Fruit fly (Drosophila melanogaster) whole organism, embryonic: ENCODE measurements around the gene Cyp4ac2.

Experiments used
- ATbp ChIP-seq: fragments of 200-800 bp; sonication (Bioruptor generic); optimal IDR thresholded peaks from 2 replicates; lab custom pipeline; 2017; ENCODE audit warnings: missing biosample characterization, mild to moderate bottlenecking, missing genetic modification characterization, missing genetic modification reagents
- Awh ChIP-seq: fragments of 200-800 bp; sonication (Bioruptor generic); IDR thresholded peaks from 2 replicates; pipeline ENCODE4, ENCODE4 v1.3.6; 2022; ENCODE audit warnings: missing biosample characterization, missing genetic modification characterization
- CG10321 ChIP-seq: fragments of 200-800 bp; sonication (Bioruptor generic); IDR thresholded peaks from 2 replicates; pipeline ENCODE4 v1.3.6; 2022; ENCODE audit warnings: missing biosample characterization, missing genetic modification characterization
- CG11504 ChIP-seq: fragments of 200-800 bp; sonication (Bioruptor generic); optimal IDR thresholded peaks from 3 replicates; lab custom pipeline; 2019; ENCODE audit warnings: missing biosample characterization, mild to moderate bottlenecking, missing genetic modification characterization, moderate library complexity
- CG12769 ChIP-seq: fragments of 200-800 bp; sonication (Bioruptor generic); optimal IDR thresholded peaks from 2 replicates; lab custom pipeline; 2019; ENCODE audit warnings: missing biosample characterization, mild to moderate bottlenecking, missing genetic modification characterization, moderate library complexity
- CG12942 ChIP-seq: fragments of 200-800 bp; sonication (Bioruptor generic); optimal IDR thresholded peaks from 3 replicates; lab custom pipeline; 2016; ENCODE audit warnings: missing biosample characterization, missing genetic modification characterization
- CG13894 ChIP-seq: fragments of 200-800 bp; sonication (Bioruptor generic); optimal IDR thresholded peaks from 3 replicates; lab custom pipeline; 2018; ENCODE audit warnings: missing biosample characterization, mild to moderate bottlenecking, missing genetic modification characterization, moderate library complexity
- CG16779 ChIP-seq: fragments of 200-800 bp; sonication (Bioruptor generic); IDR thresholded peaks from 2 replicates; pipeline ENCODE4 v1.3.6; 2022; ENCODE audit warnings: missing biosample characterization, missing genetic modification characterization
- CG1832 ChIP-seq: fragments of 200-800 bp; sonication (Bioruptor generic); optimal IDR thresholded peaks from 2 replicates; lab custom pipeline; 2017; ENCODE audit warnings: missing biosample characterization, mild to moderate bottlenecking, missing genetic modification characterization, inconsistent platforms
- CG30431 ChIP-seq: fragments of 200-800 bp; sonication (Bioruptor generic); optimal IDR thresholded peaks from 2 replicates; lab custom pipeline; 2017; ENCODE audit warnings: missing biosample characterization, missing genetic modification characterization
- CG31365 ChIP-seq: fragments of 200-800 bp; sonication (Bioruptor generic); optimal IDR thresholded peaks from 2 replicates; lab custom pipeline; 2018; ENCODE audit warnings: missing biosample characterization, mild to moderate bottlenecking, missing genetic modification characterization
- CG3995 ChIP-seq: fragments of 200-800 bp; sonication (Bioruptor generic); optimal IDR thresholded peaks from 3 replicates; lab custom pipeline; 2016; ENCODE audit warnings: missing biosample characterization, missing genetic modification characterization
- CG4707 ChIP-seq: fragments of 200-800 bp; sonication (Bioruptor generic); optimal IDR thresholded peaks from 2 replicates; lab custom pipeline; 2018; ENCODE audit warnings: missing biosample characterization, mild to moderate bottlenecking, missing genetic modification characterization, moderate library complexity
- CG8359 ChIP-seq: fragments of 200-800 bp; sonication (Bioruptor generic); optimal IDR thresholded peaks from 2 replicates; lab custom pipeline; 2017; ENCODE audit warnings: missing biosample characterization, mild to moderate bottlenecking, missing genetic modification characterization, borderline replicate concordance
- CG9609 ChIP-seq: fragments of 200-800 bp; sonication (Bioruptor generic); optimal IDR thresholded peaks from 3 replicates; lab custom pipeline; 2016; ENCODE audit warnings: missing biosample characterization, missing genetic modification characterization
- CoRest ChIP-seq: fragments of 200-800 bp; sonication (Bioruptor generic); optimal IDR thresholded peaks from 3 replicates; lab custom pipeline; 2018; ENCODE audit warnings: missing biosample characterization, mild to moderate bottlenecking, missing genetic modification characterization, moderate library complexity
- Med ChIP-seq: fragments of 200-800 bp; sonication (Bioruptor generic); peaks from one replicate; lab custom pipeline; 2016; ENCODE audit warnings: missing biosample characterization, missing genetic modification characterization, mild to moderate bottlenecking, inconsistent platforms, moderate library complexity
- Stat92E ChIP-seq, 3 experiments: fragments of >200 bp in 2 of 3; fragments of 200-800 bp in 1 of 3; sonication (Bioruptor generic) in 1 of 3; optimal IDR thresholded peaks; 2 replicates each; lab custom pipeline; 2017 to 2019; ENCODE audit warnings: missing biosample characterization in 3 of 3, missing genetic modification characterization in 3 of 3, mild to moderate bottlenecking in 1 of 3, moderate library complexity in 1 of 3
- Vsx1 ChIP-seq: fragments of 200-800 bp; sonication (Bioruptor generic); optimal IDR thresholded peaks from 2 replicates; lab custom pipeline; 2017; ENCODE audit warnings: missing biosample characterization, mild to moderate bottlenecking, missing genetic modification characterization, missing genetic modification reagents
- abd-A ChIP-seq: fragments of 200-800 bp; sonication (Bioruptor generic); optimal IDR thresholded peaks from 3 replicates; lab custom pipeline; 2019; ENCODE audit warnings: missing biosample characterization, mild to moderate bottlenecking, missing genetic modification characterization, moderate library complexity
- chinmo ChIP-seq: fragments of 200-800 bp; sonication (Bioruptor generic); IDR thresholded peaks from 4 replicates; pipeline ENCODE4 v1.3.6; 2022; ENCODE audit warnings: missing biosample characterization, missing genetic modification characterization; ENCODE audit not compliant: partially characterized antibody
- eve ChIP-seq, 2 experiments: fragments of >200 bp; optimal IDR thresholded peaks; 2 replicates each; lab custom pipeline; 2017; ENCODE audit warnings: missing biosample characterization in 2 of 2, missing genetic modification characterization in 2 of 2
- ewg ChIP-seq: fragments of 200-800 bp; sonication (Bioruptor generic); optimal IDR thresholded peaks from 3 replicates; lab custom pipeline; 2017; ENCODE audit warnings: mild to moderate bottlenecking, missing biosample characterization, missing genetic modification reagents, missing genetic modification characterization
- grn ChIP-seq: fragments of 200-800 bp; sonication (Bioruptor generic); optimal IDR thresholded peaks from 3 replicates; lab custom pipeline; 2017; ENCODE audit warnings: missing biosample characterization, missing genetic modification characterization
- mld ChIP-seq: fragments of 200-800 bp; sonication (Bioruptor generic); IDR thresholded peaks from 3 replicates; pipeline ENCODE4 v1.3.6; 2022; ENCODE audit warnings: missing biosample characterization, missing genetic modification characterization; ENCODE audit not compliant: partially characterized antibody
- pho ChIP-seq: fragments of 200-800 bp; sonication (Bioruptor generic); optimal IDR thresholded peaks from 2 replicates; lab custom pipeline; 2016; ENCODE audit warnings: missing biosample characterization, missing genetic modification characterization
- sd ChIP-seq: fragments of 200-800 bp; sonication (Bioruptor generic); optimal IDR thresholded peaks from 3 replicates; lab custom pipeline; 2018; ENCODE audit warnings: missing biosample characterization, mild to moderate bottlenecking, missing genetic modification characterization, moderate library complexity
- sens ChIP-seq: fragments of 200-800 bp; sonication (Bioruptor generic); peaks from one replicate; lab custom pipeline; 2016; ENCODE audit warnings: missing biosample characterization, missing genetic modification characterization
- slbo ChIP-seq: fragments of 200-800 bp; sonication (Bioruptor generic); IDR thresholded peaks from 2 replicates; pipeline ENCODE4 v1.3.6; 2022; ENCODE audit warnings: missing biosample characterization, missing genetic modification characterization
- sna ChIP-seq: fragments of 200-800 bp; sonication (Bioruptor generic); IDR thresholded peaks from 2 replicates; pipeline ENCODE4 v1.3.6; 2022; ENCODE audit warnings: missing biosample characterization, missing genetic modification characterization; ENCODE audit not compliant: partially characterized antibody
- trem ChIP-seq: fragments of 200-800 bp; optimal IDR thresholded peaks from 3 replicates; lab custom pipeline; 2019; ENCODE audit warnings: missing biosample characterization, mild to moderate bottlenecking, missing genetic modification characterization, moderate library complexity
- vvl ChIP-seq: fragments of 200-800 bp; sonication (Bioruptor generic); IDR thresholded peaks from 2 replicates; pipeline ENCODE4 v1.3.6; 2022; ENCODE audit warnings: missing biosample characterization, missing genetic modification characterization

The Cyp4ac2 gene

dm6 chr2L:5228581-5229077 is 37.6 kb upstream of the Cyp4ac2 start (continued):
- TF ChIP-seq sna (GFP tag; lab: Robert Waterston, UW) (no peak), CoRest (tag; lab: Kevin White, UChicago) (peak; percentile 11), CG3995 (no peak), vvl (peak; percentile 21; the same call in 1 of the 2 replicates), Awh (GFP tag; lab: Robert Waterston, UW) (0 out of 2 replicates have a peak, but pooled peaks have one; percentile 30), CG30431 (GFP tag; lab: Kevin White, UChicago) (no peak), Stat92E (GFP tag; optimal IDR thresholded peaks at IDR 0.05; lab: Kevin White, UChicago) (no peak), chinmo (GFP tag; lab: Robert Waterston, UW) (peak; percentile 89; the same call in 3 of the 4 replicates)

dm6 chr2L:5229239-5229638 is 37.0 kb upstream of the Cyp4ac2 start:
- TF ChIP-seq CG4707 (no peak), CG10321 (no peak), CG8359 (peak; percentile 99), sens (GFP tag; lab: Kevin White, UChicago) (peak; percentile 5), mld (GFP tag; lab: Robert Waterston, UW) (0 out of 3 replicates have a peak, but pooled peaks have one; percentile 22)

- TF ChIP-seq ewg (no peak), slbo (GFP tag; lab: Robert Waterston, UW) (no peak), Vsx1 (peak; percentile 20), eve (GFP tag; optimal IDR thresholded peaks at IDR 0.05; lab: Kevin White, UChicago) (peak in 1 of 2 experiments; percentile 44), Med (GFP tag; lab: Kevin White, UChicago) (peak; percentile 24), CG31365 (no peak), CG9609 (GFP tag; lab: Kevin White, UChicago) (no peak), trem (tag; lab: Kevin White, UChicago) (no peak), Awh (GFP tag; lab: Robert Waterston, UW) (peak; percentile 59; the same call in 1 of the 2 replicates), sd (tag; lab: Kevin White, UChicago) (peak; percentile 50), vvl (0 out of 2 replicates have a peak, but pooled peaks have one; percentile 36), chinmo (GFP tag; lab: Robert Waterston, UW) (0 out of 4 replicates have a peak, but pooled peaks have one; percentile 60), pho (no peak), CG13894 (peak; percentile 51), CG1832 (GFP tag; lab: Kevin White, UChicago) (no peak), abd-A (tag; lab: Kevin White, UChicago) (peak; percentile 75), grn (GFP tag; lab: Kevin White, UChicago) (peak; percentile 51), ATbp (GFP tag; lab: Kevin White, UChicago) (no peak), CG16779 (no peak), CG12769 (peak; percentile 5)
- TF ChIP-seq, all 482 proteins: peak for 11
Measured at dm6 chr2L:5229735-5230347, 36.4 kb upstream of the Cyp4ac2 start.

- TF ChIP-seq Med (GFP tag; lab: Kevin White, UChicago), result peak; percentile 54
- peak; percentile 62 for TF ChIP-seq CG11504 (tag; lab: Kevin White, UChicago)
- no peak for TF ChIP-seq CG12942 (GFP tag; lab: Kevin White, UChicago)
- TF ChIP-seq, all 482 proteins: peak for 2
Measured at dm6 chr2L:5230772-5231171, 35.4 kb upstream of the Cyp4ac2 start.
